Worm (Caenorhabditis elegans) whole organism, mixed stage, embryonic: ENCODE data around the gene T14G12.11.
A peak's percentile ranks its signal among the peaks of the same experiment; 100 is the strongest.

Experiments used
- M03D4.4 ChIP-seq: sonication (generic microtip); optimal IDR thresholded peaks from 2 replicates; lab custom pipeline; 2017; ENCODE audit warnings: mild to moderate bottlenecking, missing genetic modification characterization, missing compliant biosample characterization
- bed-3 ChIP-seq: fragments of 200-800 bp; sonication (Bioruptor generic); optimal IDR thresholded peaks from 3 replicates; lab custom pipeline; 2018; ENCODE audit warnings: mild to moderate bottlenecking, missing genetic modification characterization, moderate library complexity, missing compliant biosample characterization
- blmp-1 ChIP-seq: fragments of 150-350 bp; optimal IDR thresholded peaks from 2 replicates; lab custom pipeline; 2014; ENCODE audit warnings: missing biosample characterization, missing genetic modification characterization
- ceh-43 ChIP-seq: fragments of 200-800 bp; sonication (Bioruptor generic); optimal IDR thresholded peaks from 2 replicates; lab custom pipeline; 2018; ENCODE audit warnings: mild to moderate bottlenecking, missing genetic modification characterization, moderate library complexity, missing compliant biosample characterization
- ceh-83 ChIP-seq: fragments of 200-800 bp; sonication (Bioruptor generic); optimal IDR thresholded peaks from 2 replicates; lab custom pipeline; 2018; ENCODE audit warnings: mild to moderate bottlenecking, missing genetic modification characterization, missing compliant biosample characterization
- ces-1 ChIP-seq: fragments of 150-350 bp; optimal IDR thresholded peaks from 2 replicates; lab custom pipeline; 2014; ENCODE audit warnings: missing biosample characterization, missing genetic modification reagents, missing genetic modification characterization
- cnd-1 ChIP-seq: fragments of 200-800 bp; sonication (Bioruptor generic); optimal IDR thresholded peaks from 2 replicates; lab custom pipeline; 2018; ENCODE audit warnings: mild to moderate bottlenecking, missing genetic modification characterization, missing compliant biosample characterization
- drap-1 ChIP-seq: fragments of 200-800 bp; sonication (Bioruptor generic); optimal IDR thresholded peaks from 3 replicates; lab custom pipeline; 2018; ENCODE audit warnings: mild to moderate bottlenecking, missing genetic modification characterization, missing compliant biosample characterization
- elt-1 ChIP-seq: sonication (generic microtip); optimal IDR thresholded peaks from 2 replicates; lab custom pipeline; 2017; ENCODE audit warnings: missing genetic modification characterization, mild to moderate bottlenecking, missing compliant biosample characterization, antibody characterized with exemption, moderate library complexity, borderline replicate concordance; ENCODE audit not compliant: insufficient read depth
- elt-3 ChIP-seq: fragments of 150-350 bp; optimal IDR thresholded peaks from 2 replicates; lab custom pipeline; 2014; ENCODE audit warnings: missing biosample characterization, missing genetic modification characterization
- flh-1 ChIP-seq: fragments of 200-800 bp; sonication (Bioruptor generic); optimal IDR thresholded peaks from 2 replicates; lab custom pipeline; 2018; ENCODE audit warnings: mild to moderate bottlenecking, missing genetic modification characterization, moderate library complexity, missing compliant biosample characterization
- ham-2 ChIP-seq: fragments of 200-800 bp; sonication (Bioruptor generic); optimal IDR thresholded peaks from 2 replicates; lab custom pipeline; 2018; ENCODE audit warnings: mild to moderate bottlenecking, missing genetic modification characterization, missing compliant biosample characterization
- hlh-1 ChIP-seq: fragments of 150-350 bp; optimal IDR thresholded peaks from 2 replicates; lab custom pipeline; 2014; ENCODE audit warnings: missing biosample characterization, missing genetic modification reagents, missing genetic modification characterization
- lin-13 ChIP-seq: fragments of 150-350 bp; optimal IDR thresholded peaks from 2 replicates; lab custom pipeline; 2014; ENCODE audit warnings: missing biosample characterization, missing genetic modification characterization
- lsy-2 ChIP-seq: fragments of 150-350 bp; optimal IDR thresholded peaks from 2 replicates; lab custom pipeline; 2014; ENCODE audit warnings: missing biosample characterization, missing genetic modification characterization
- mab-5 ChIP-seq: fragments of 150-350 bp; optimal IDR thresholded peaks from 2 replicates; lab custom pipeline; 2014; ENCODE audit warnings: missing biosample characterization, missing genetic modification characterization
- mep-1 ChIP-seq: fragments of 150-350 bp; optimal IDR thresholded peaks from 2 replicates; lab custom pipeline; 2017; ENCODE audit warnings: missing biosample characterization, missing genetic modification reagents, missing genetic modification characterization, inconsistent platforms
- mls-2 ChIP-seq: sonication (generic microtip); optimal IDR thresholded peaks from 2 replicates; lab custom pipeline; 2016; ENCODE audit warnings: mild to moderate bottlenecking, missing genetic modification characterization, moderate library complexity, missing compliant biosample characterization
- nhr-12 ChIP-seq: fragments of 150-350 bp; optimal IDR thresholded peaks from 2 replicates; lab custom pipeline; 2014; ENCODE audit warnings: missing biosample characterization, missing genetic modification characterization
- nhr-2 ChIP-seq: fragments of 150-350 bp; optimal IDR thresholded peaks from 2 replicates; lab custom pipeline; 2014; ENCODE audit warnings: missing biosample characterization, missing genetic modification characterization
- nhr-237 ChIP-seq: fragments of 150-350 bp; optimal IDR thresholded peaks from 2 replicates; lab custom pipeline; 2014; ENCODE audit warnings: missing biosample characterization, missing genetic modification characterization
- nhr-28 ChIP-seq: fragments of 150-350 bp; optimal IDR thresholded peaks from 2 replicates; lab custom pipeline; 2014; ENCODE audit warnings: missing biosample characterization, missing genetic modification characterization
- nhr-76 ChIP-seq: sonication (generic microtip); optimal IDR thresholded peaks from 2 replicates; lab custom pipeline; 2017; ENCODE audit warnings: missing biosample characterization, missing genetic modification characterization
- sem-2 ChIP-seq: fragments of 200-800 bp; sonication (Bioruptor generic); optimal IDR thresholded peaks from 2 replicates; lab custom pipeline; 2018; ENCODE audit warnings: mild to moderate bottlenecking, missing genetic modification characterization, missing compliant biosample characterization
- snpc-4 ChIP-seq: fragments of 150-350 bp; optimal IDR thresholded peaks from 2 replicates; lab custom pipeline; 2014; ENCODE audit warnings: missing biosample characterization, missing genetic modification characterization
- sptf-1 ChIP-seq: sonication (generic microtip); optimal IDR thresholded peaks from 2 replicates; lab custom pipeline; 2017; ENCODE audit warnings: mild to moderate bottlenecking, missing genetic modification characterization, moderate library complexity, missing compliant biosample characterization
- tbx-8 ChIP-seq: fragments of 200-800 bp; sonication (Bioruptor generic); optimal IDR thresholded peaks from 2 replicates; lab custom pipeline; 2018; ENCODE audit warnings: mild to moderate bottlenecking, missing genetic modification characterization, moderate library complexity, missing compliant biosample characterization
- unc-120 ChIP-seq: sonication (generic microtip); optimal IDR thresholded peaks from 2 replicates; lab custom pipeline; 2017; ENCODE audit warnings: missing genetic modification characterization, missing compliant biosample characterization; ENCODE audit not compliant: poor library complexity, severe bottlenecking
- unc-39 ChIP-seq: fragments of 150-350 bp; optimal IDR thresholded peaks from 2 replicates; lab custom pipeline; 2014; ENCODE audit warnings: missing biosample characterization, missing genetic modification characterization
- unc-62 ChIP-seq: fragments of 150-350 bp; optimal IDR thresholded peaks from 2 replicates; lab custom pipeline; 2014; ENCODE audit warnings: missing biosample characterization, missing genetic modification reagents, missing genetic modification characterization
- zip-8 ChIP-seq: fragments of 150-350 bp; optimal IDR thresholded peaks from 2 replicates; lab custom pipeline; 2014; ENCODE audit warnings: missing biosample characterization, missing genetic modification characterization
- ztf-11 ChIP-seq: fragments of 150-350 bp; optimal IDR thresholded peaks from 2 replicates; lab custom pipeline; 2014; ENCODE audit warnings: missing biosample characterization, missing genetic modification characterization

Gene T14G12.11

ce11 chrX:3743190-3743589 is 19.2 kb downstream of the T14G12.11 start:
- TF ChIP-seq mab-5 (tag; lab: Kevin White, UChicago) (no peak), mls-2 (tag; lab: Kevin White, UChicago) (no peak), ces-1 (GFP tag; lab: Kevin White, UChicago) (no peak), tbx-8 (no peak), ceh-43 (GFP tag; lab: Kevin White, UChicago) (no peak), ceh-83 (GFP tag; lab: Kevin White, UChicago) (no peak), M03D4.4 (no peak), unc-39 (tag; lab: Kevin White, UChicago) (no peak), hlh-1 (no peak), cnd-1 (tag; lab: Kevin White, UChicago) (no peak), nhr-12 (tag; lab: Kevin White, UChicago) (no peak), nhr-28 (no peak), unc-120 (tag; lab: Kevin White, UChicago) (no peak), zip-8 (tag; lab: Kevin White, UChicago) (no peak), mep-1 (no peak), bed-3 (GFP tag; lab: Kevin White, UChicago) (no peak), snpc-4 (no peak), elt-1 (tag; lab: Kevin White, UChicago) (no peak), ztf-11 (no peak)

DNA sequence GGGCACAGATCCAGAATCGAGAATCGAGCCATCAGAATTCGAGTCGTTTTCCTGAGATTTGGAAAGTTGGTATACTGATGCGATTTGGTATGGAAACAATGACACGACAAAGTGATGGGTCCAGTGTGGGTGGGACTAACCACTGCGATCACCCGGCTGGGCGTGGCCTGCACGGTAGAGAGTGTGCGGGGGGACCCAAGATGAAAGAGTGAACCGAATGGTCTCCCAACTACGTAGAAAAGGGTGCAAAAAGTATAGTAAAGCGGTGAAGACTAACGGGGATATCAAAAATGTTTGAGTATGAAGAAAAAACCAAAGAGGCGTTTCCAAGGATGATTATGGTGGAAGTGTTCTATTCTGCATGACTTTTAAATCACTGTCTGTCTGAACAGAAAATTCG is 20.1 kb downstream of the T14G12.11 start, which contains the start of gene fkh-2:
Gene fkh-2 (minus strand): TSS at position 101 of the 400 bp plus-strand sequence.
- TF ChIP-seq sptf-1 (tag; lab: Kevin White, UChicago) = no peak
- no peak for TF ChIP-seq mls-2 (tag; lab: Kevin White, UChicago)
- TF ChIP-seq unc-62 (GFP tag; lab: Kevin White, UChicago) = no peak
- TF ChIP-seq elt-3 (tag; lab: Kevin White, UChicago) = no peak
- TF ChIP-seq drap-1 (GFP tag; lab: Kevin White, UChicago) = no peak
- TF ChIP-seq nhr-28 = no peak
- TF ChIP-seq elt-1 (tag; lab: Kevin White, UChicago) = no peak
- TF ChIP-seq lin-13 (tag; lab: Kevin White, UChicago) = no peak
- TF ChIP-seq ham-2 (GFP tag; lab: Kevin White, UChicago) = no peak
- TF ChIP-seq, all 35 proteins: peak for 0

ce11 chrX:3738617-3739016 is 23.7 kb downstream of the T14G12.11 start:
- TF ChIP-seq sem-2 (GFP tag; lab: Kevin White, UChicago) (no peak), nhr-12 (tag; lab: Kevin White, UChicago) (no peak), ceh-83 (GFP tag; lab: Kevin White, UChicago) (no peak), ztf-11 (no peak), mep-1 (no peak), unc-62 (GFP tag; lab: Kevin White, UChicago) (peak; percentile 85), hlh-1 (peak; percentile 88), nhr-2 (tag; lab: Kevin White, UChicago) (peak; percentile 66)

DNA sequence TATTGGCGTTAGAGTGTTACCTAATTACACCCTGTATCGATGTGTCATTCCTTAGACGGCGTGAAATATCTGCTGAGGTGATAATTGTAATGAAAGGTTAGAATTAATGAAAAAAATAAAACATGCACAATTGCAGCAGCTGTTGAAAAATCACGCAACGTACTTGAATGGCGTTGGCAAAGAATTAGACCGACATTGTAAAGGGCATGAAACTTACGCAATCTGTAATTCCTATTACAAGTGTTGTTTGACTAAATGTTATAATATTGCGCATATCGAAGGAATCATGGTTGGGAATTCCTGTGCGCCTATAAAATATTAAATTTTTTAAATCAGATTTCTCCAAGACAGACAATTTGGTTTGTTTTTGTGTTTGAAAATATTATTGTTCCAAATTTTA is 28.6 kb downstream of the T14G12.11 start, which contains the start of gene tag-18:
Gene tag-18 (minus strand): TSS at position 305 of the 400 bp plus-strand sequence.
- TF ChIP-seq lsy-2 (tag; lab: Kevin White, UChicago) (no peak), sptf-1 (tag; lab: Kevin White, UChicago) (no peak), zip-8 (tag; lab: Kevin White, UChicago) (peak; percentile 86), ceh-43 (GFP tag; lab: Kevin White, UChicago) (no peak), unc-39 (tag; lab: Kevin White, UChicago) (no peak), snpc-4 (no peak), ceh-83 (GFP tag; lab: Kevin White, UChicago) (no peak), nhr-76 (tag; lab: Kevin White, UChicago) (no peak), elt-3 (tag; lab: Kevin White, UChicago) (no peak), nhr-2 (tag; lab: Kevin White, UChicago) (peak; percentile 82)

ce11 chrX:3733321-3733720 is 29.0 kb downstream of the T14G12.11 start:
- peak; percentile 73 for TF ChIP-seq hlh-1
- no peak for TF ChIP-seq zip-8 (tag; lab: Kevin White, UChicago)

DNA sequence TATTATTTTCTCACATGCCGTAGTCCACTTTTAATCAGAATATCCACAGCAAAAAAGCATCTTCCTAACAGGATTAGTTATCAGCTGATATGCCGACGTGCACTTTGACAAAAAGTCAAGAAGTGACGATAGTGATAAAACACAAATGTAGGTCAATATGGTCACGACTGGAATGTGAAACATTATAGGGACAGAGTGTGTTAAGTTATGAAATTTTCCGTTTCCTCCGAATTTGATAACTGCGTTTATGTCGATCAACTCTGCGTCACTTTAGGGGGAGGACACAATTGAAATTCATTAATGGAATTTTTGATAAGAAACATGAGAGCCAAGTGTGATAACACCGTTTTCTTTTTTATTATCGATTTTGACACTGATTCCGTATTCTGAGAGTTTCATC is 33.4 kb downstream of the T14G12.11 start, which contains the start of gene aex-4:
Gene aex-4 (plus strand): TSS at position 312 of the 400 bp plus-strand sequence.
- TF ChIP-seq cnd-1 (tag; lab: Kevin White, UChicago) = no peak
- no peak for TF ChIP-seq mls-2 (tag; lab: Kevin White, UChicago)
- TF ChIP-seq bed-3 (GFP tag; lab: Kevin White, UChicago) = no peak
- TF ChIP-seq zip-8 (tag; lab: Kevin White, UChicago) = no peak
- TF ChIP-seq snpc-4 = no peak
- no peak for TF ChIP-seq sptf-1 (tag; lab: Kevin White, UChicago)
- TF ChIP-seq unc-62 (GFP tag; lab: Kevin White, UChicago) = no peak
- TF ChIP-seq ztf-11 = no peak
- no peak for TF ChIP-seq nhr-2 (tag; lab: Kevin White, UChicago)
- TF ChIP-seq flh-1 (GFP tag; lab: Kevin White, UChicago) = no peak
- no peak for TF ChIP-seq elt-1 (tag; lab: Kevin White, UChicago)
- TF ChIP-seq unc-39 (tag; lab: Kevin White, UChicago) = no peak
- TF ChIP-seq nhr-237 = no peak
- no peak for TF ChIP-seq ceh-43 (GFP tag; lab: Kevin White, UChicago)
- TF ChIP-seq nhr-12 (tag; lab: Kevin White, UChicago) = no peak
- no peak for TF ChIP-seq hlh-1
- no peak for TF ChIP-seq blmp-1 (tag; lab: Kevin White, UChicago)
- TF ChIP-seq, all 35 proteins: peak for 0
